Worm (Caenorhabditis elegans) whole organism, young adult: Measurements from ENCODE around the gene F56H9.6.
A peak's percentile ranks its signal among the peaks of the same experiment; 100 is the strongest.

ENCODE experiments used
- B0019.2 ChIP-seq: fragments of 200-800 bp; sonication (Bioruptor generic); conservative IDR thresholded peaks from 2 replicates; pipeline ENCODE4 v1.3.6; 2022; ENCODE audit warnings: missing genetic modification reagents, missing genetic modification characterization, missing compliant biosample characterization
- B0261.1 ChIP-seq: sonication (generic microtip); optimal IDR thresholded peaks from 2 replicates; lab custom pipeline; 2016; ENCODE audit warnings: mild to moderate bottlenecking, missing genetic modification characterization, moderate library complexity, missing compliant biosample characterization
- B0336.3 ChIP-seq: fragments of 200-800 bp; sonication (Bioruptor generic); IDR thresholded peaks from 2 replicates; pipeline ENCODE4 v1.3.6; 2022; ENCODE audit warnings: missing genetic modification characterization, missing compliant biosample characterization
- F23B12.7 ChIP-seq: sonication (generic microtip); optimal IDR thresholded peaks from 2 replicates; lab custom pipeline; 2017; ENCODE audit warnings: missing genetic modification characterization, mild to moderate bottlenecking, missing compliant biosample characterization, antibody characterized with exemption, moderate library complexity; ENCODE audit not compliant: insufficient read depth
- F39B2.1 ChIP-seq: fragments of 200-800 bp; sonication (Bioruptor generic); IDR thresholded peaks from 2 replicates; pipeline ENCODE4 v1.3.6; 2022; ENCODE audit warnings: missing genetic modification reagents, missing genetic modification characterization, missing compliant biosample characterization
- F55B11.4 ChIP-seq: sonication (generic microtip); optimal IDR thresholded peaks from 2 replicates; lab custom pipeline; 2016; ENCODE audit warnings: missing compliant biosample characterization, missing genetic modification characterization, borderline replicate concordance; ENCODE audit not compliant: insufficient read depth
- F57A8.1 ChIP-seq: fragments of 200-800 bp; sonication (Bioruptor generic); optimal IDR thresholded peaks from 2 replicates; lab custom pipeline; 2018; ENCODE audit warnings: mild to moderate bottlenecking, missing genetic modification characterization, moderate library complexity, missing compliant biosample characterization
- T26A5.8 ChIP-seq: sonication (generic microtip); optimal IDR thresholded peaks from 2 replicates; lab custom pipeline; 2016; ENCODE audit warnings: missing genetic modification characterization, missing compliant biosample characterization
- Y95B8A.8 ChIP-seq: fragments of 200-800 bp; sonication (Bioruptor generic); IDR thresholded peaks from 2 replicates; pipeline ENCODE4 v1.3.6; 2022; ENCODE audit warnings: missing genetic modification reagents, missing genetic modification characterization, missing compliant biosample characterization
- ZK185.1 ChIP-seq: sonication (generic microtip); optimal IDR thresholded peaks from 2 replicates; lab custom pipeline; 2016; ENCODE audit warnings: mild to moderate bottlenecking, missing genetic modification characterization, missing compliant biosample characterization; ENCODE audit not compliant: poor library complexity, severe bottlenecking
- akir-1 ChIP-seq: fragments of 200-800 bp; sonication (Bioruptor generic); optimal IDR thresholded peaks from 2 replicates; lab custom pipeline; 2018; ENCODE audit warnings: mild to moderate bottlenecking, missing genetic modification characterization, moderate library complexity, missing compliant biosample characterization
- ama-1 ChIP-seq, 3 experiments: fragments of 150-350 bp in 1 of 3; sonication (generic microtip) in 2 of 3; optimal IDR thresholded peaks; 2 replicates each; lab custom pipeline; 2014 to 2018; ENCODE audit warnings: missing biosample characterization in 2 of 3, missing genetic modification characterization in 2 of 3, missing genetic modification reagents in 2 of 3
- attf-6 ChIP-seq: fragments of 200-800 bp; sonication (Bioruptor generic); IDR thresholded peaks from 2 replicates; pipeline ENCODE4 v1.3.6; 2022; ENCODE audit warnings: missing genetic modification reagents, missing genetic modification characterization, missing compliant biosample characterization
- bed-1 ChIP-seq: fragments of 200-800 bp; sonication (Bioruptor generic); IDR thresholded peaks from 2 replicates; pipeline ENCODE4 v1.3.6; 2022; ENCODE audit warnings: missing genetic modification reagents, missing genetic modification characterization, missing compliant biosample characterization
- cebp-2 ChIP-seq: fragments of 200-800 bp; sonication (Bioruptor generic); IDR thresholded peaks from 2 replicates; pipeline ENCODE4 v1.3.6; 2022; ENCODE audit warnings: missing genetic modification characterization, missing compliant biosample characterization
- ceh-100 ChIP-seq: fragments of 200-800 bp; sonication (Bioruptor generic); IDR thresholded peaks from 2 replicates; pipeline ENCODE4 v1.3.6; 2022; ENCODE audit warnings: missing genetic modification reagents, missing genetic modification characterization, missing compliant biosample characterization
- ceh-27 ChIP-seq: fragments of 200-800 bp; sonication (Bioruptor generic); optimal IDR thresholded peaks from 2 replicates; lab custom pipeline; 2018; ENCODE audit warnings: mild to moderate bottlenecking, missing genetic modification characterization, moderate library complexity, missing compliant biosample characterization
- ceh-79 ChIP-seq: sonication (generic microtip); optimal IDR thresholded peaks from 2 replicates; lab custom pipeline; 2017; ENCODE audit warnings: mild to moderate bottlenecking, missing genetic modification characterization, missing compliant biosample characterization
- egl-44 ChIP-seq: fragments of 200-800 bp; sonication (Bioruptor generic); IDR thresholded peaks from 2 replicates; pipeline ENCODE4 v1.3.6; 2022; ENCODE audit warnings: missing genetic modification reagents, missing genetic modification characterization, missing compliant biosample characterization
- egrh-3 ChIP-seq: fragments of 200-800 bp; sonication (Bioruptor generic); IDR thresholded peaks from 2 replicates; pipeline ENCODE4 v1.3.6; 2022; ENCODE audit warnings: missing genetic modification reagents, missing genetic modification characterization, missing compliant biosample characterization
- ekl-4 ChIP-seq: fragments of 200-800 bp; sonication (Bioruptor generic); IDR thresholded peaks from 2 replicates; pipeline ENCODE4 v1.3.6; 2022; ENCODE audit warnings: missing genetic modification reagents, missing genetic modification characterization, missing compliant biosample characterization
- hlh-26 ChIP-seq: fragments of 200-800 bp; sonication (Bioruptor generic); conservative IDR thresholded peaks from 2 replicates; pipeline ENCODE4 v1.3.6; 2022; ENCODE audit warnings: missing genetic modification reagents, missing genetic modification characterization, missing compliant biosample characterization
- let-526 ChIP-seq: fragments of 200-800 bp; sonication (Bioruptor generic); IDR thresholded peaks from 2 replicates; pipeline ENCODE4 v1.3.6; 2022; ENCODE audit warnings: missing genetic modification reagents, missing genetic modification characterization, missing compliant biosample characterization
- lir-1 ChIP-seq: fragments of 200-800 bp; sonication (Bioruptor generic); conservative IDR thresholded peaks from 2 replicates; pipeline ENCODE4 v1.3.6; 2022; ENCODE audit warnings: missing genetic modification reagents, missing genetic modification characterization, missing compliant biosample characterization
- mel-28 ChIP-seq: sonication (generic microtip); optimal IDR thresholded peaks from 2 replicates; lab custom pipeline; 2016; ENCODE audit warnings: borderline replicate concordance, mild to moderate bottlenecking, missing genetic modification characterization, missing compliant biosample characterization
- mxl-1 ChIP-seq: sonication (generic microtip); optimal IDR thresholded peaks from 2 replicates; lab custom pipeline; 2016; ENCODE audit warnings: missing genetic modification characterization, missing compliant biosample characterization
- nfya-1 ChIP-seq: sonication (generic microtip); optimal IDR thresholded peaks from 2 replicates; lab custom pipeline; 2017; ENCODE audit warnings: antibody characterized with exemption, missing compliant biosample characterization, missing genetic modification characterization, borderline replicate concordance; ENCODE audit not compliant: insufficient read depth
- nhr-80 ChIP-seq: sonication (generic microtip); optimal IDR thresholded peaks from 2 replicates; lab custom pipeline; 2016; ENCODE audit warnings: missing genetic modification characterization, missing compliant biosample characterization
- nhr-90 ChIP-seq: sonication (generic microtip); optimal IDR thresholded peaks from 2 replicates; lab custom pipeline; 2016; ENCODE audit warnings: missing genotype, mild to moderate bottlenecking, missing genetic modification characterization, missing compliant biosample characterization
- pha-4 ChIP-seq: fragments of 150-350 bp; sonication (generic microtip); optimal IDR thresholded peaks from 2 replicates; lab custom pipeline; 2014; ENCODE audit warnings: missing biosample characterization, missing genetic modification reagents, missing genetic modification characterization
- sea-2 ChIP-seq: fragments of 200-800 bp; sonication (Bioruptor generic); IDR thresholded peaks from 2 replicates; pipeline ENCODE4 v1.3.6; 2022; ENCODE audit warnings: missing genetic modification characterization, missing compliant biosample characterization
- somi-1 ChIP-seq: fragments of 200-800 bp; sonication (Bioruptor generic); optimal IDR thresholded peaks from 2 replicates; lab custom pipeline; 2018; ENCODE audit warnings: mild to moderate bottlenecking, missing genetic modification characterization, missing compliant biosample characterization
- sptf-2 ChIP-seq: fragments of 200-800 bp; sonication (Bioruptor generic); optimal IDR thresholded peaks from 2 replicates; lab custom pipeline; 2018; ENCODE audit warnings: mild to moderate bottlenecking, missing genetic modification characterization, missing compliant biosample characterization
- tlf-1 ChIP-seq: fragments of 200-800 bp; sonication (Bioruptor generic); optimal IDR thresholded peaks from 2 replicates; lab custom pipeline; 2018; ENCODE audit warnings: mild to moderate bottlenecking, missing genetic modification characterization, missing compliant biosample characterization
- unc-130 ChIP-seq: sonication (generic microtip); optimal IDR thresholded peaks from 2 replicates; lab custom pipeline; 2016; ENCODE audit warnings: missing genetic modification reagents, missing genetic modification characterization, missing compliant biosample characterization
- ztf-18 ChIP-seq: sonication (generic microtip); optimal IDR thresholded peaks from 2 replicates; lab custom pipeline; 2016; ENCODE audit warnings: missing genotype, mild to moderate bottlenecking, missing genetic modification characterization, missing compliant biosample characterization
- ztf-25 ChIP-seq: fragments of 200-800 bp; sonication (Bioruptor generic); IDR thresholded peaks from 2 replicates; pipeline ENCODE4 v1.3.6; 2022; ENCODE audit warnings: missing genetic modification reagents, missing genetic modification characterization, missing compliant biosample characterization
- ztf-3 ChIP-seq: fragments of 200-800 bp; sonication (Bioruptor generic); optimal IDR thresholded peaks from 2 replicates; lab custom pipeline; 2018; ENCODE audit warnings: mild to moderate bottlenecking, missing genetic modification characterization, missing compliant biosample characterization

F56H9.6 gene

DNA sequence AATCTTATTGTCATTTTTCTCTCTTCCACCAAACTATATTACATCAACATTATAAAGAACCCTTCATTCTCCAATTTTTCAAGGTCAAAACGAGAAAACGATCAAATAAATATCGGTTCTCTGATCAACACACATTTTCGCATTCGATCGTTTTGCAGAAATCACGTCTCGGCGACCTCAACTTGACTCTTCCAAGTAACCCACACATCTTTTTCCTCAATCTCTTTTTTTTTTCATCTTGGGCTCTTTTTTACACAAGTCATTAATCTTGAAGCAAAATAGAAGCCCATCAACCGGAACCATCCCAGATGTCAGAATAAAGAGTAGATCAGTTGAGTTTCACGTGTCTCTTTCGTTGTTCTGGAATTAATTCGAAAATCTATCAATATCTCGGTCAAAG, 6.6 kb upstream of the F56H9.6 start:
- no peak for TF ChIP-seq ztf-25 (GFP tag; lab: Robert Waterston, UW)
- TF ChIP-seq B0261.1, result no peak
- no peak for TF ChIP-seq nhr-90
- no peak for TF ChIP-seq ekl-4 (GFP tag; lab: Robert Waterston, UW)
- no peak for TF ChIP-seq ceh-79 (tag; lab: Kevin White, UChicago)
- no peak for TF ChIP-seq ama-1 (optimal IDR thresholded peaks at IDR 0.05; lab: Kevin White, UChicago)
- no peak for TF ChIP-seq ama-1 (GFP tag; optimal IDR thresholded peaks at IDR 0.05; lab: Kevin White, UChicago)
- no peak for TF ChIP-seq tlf-1 (GFP tag; lab: Kevin White, UChicago)
- no peak for TF ChIP-seq egl-44 (GFP tag; lab: Robert Waterston, UW)

DNA sequence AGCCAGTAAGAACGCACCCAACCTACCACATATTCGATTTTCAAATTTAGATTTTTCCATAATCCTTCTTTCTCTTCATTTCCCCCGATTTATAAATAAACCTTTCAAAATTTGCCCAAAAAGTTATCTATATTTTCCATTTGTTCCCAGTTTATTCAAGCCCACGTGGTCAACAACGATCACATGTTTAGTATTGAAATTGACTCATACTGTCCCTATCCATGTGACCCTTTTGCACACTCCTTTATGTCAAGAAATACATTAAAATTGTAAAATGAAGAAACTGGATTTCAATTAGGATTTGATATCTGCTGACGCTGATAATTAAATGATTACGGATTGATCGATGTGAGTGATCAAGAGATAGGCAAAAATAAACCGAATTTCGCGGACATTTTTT, 5.6 kb upstream of the F56H9.6 start:
- TF ChIP-seq F57A8.1 (GFP tag; lab: Kevin White, UChicago) (no peak), somi-1 (GFP tag; lab: Kevin White, UChicago) (peak; percentile 17), F23B12.7 (tag; lab: Kevin White, UChicago) (no peak), akir-1 (no peak), egrh-3 (GFP tag; lab: Robert Waterston, UW) (no peak), nhr-80 (tag; lab: Kevin White, UChicago) (peak; percentile 13)

DNA sequence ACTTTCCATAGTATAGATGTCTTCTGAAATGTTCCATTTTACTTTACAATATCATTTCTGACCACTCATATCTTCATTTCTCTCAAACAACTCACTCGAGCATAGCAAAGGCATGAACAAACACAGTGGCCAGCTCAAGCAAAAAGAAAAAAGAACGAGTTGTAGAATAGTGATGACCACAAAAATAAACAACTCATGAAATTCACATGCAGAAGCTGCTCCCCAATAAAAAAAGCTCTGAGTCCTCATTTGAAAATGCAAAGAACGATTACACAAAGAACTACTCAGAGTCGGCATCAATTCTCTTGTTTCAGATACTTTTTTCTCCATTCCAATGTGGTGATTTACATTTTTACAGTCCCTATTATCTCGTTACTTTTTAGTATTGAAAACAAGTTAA, 5.1 kb upstream of the F56H9.6 start:
- TF ChIP-seq B0019.2 (GFP tag; lab: Robert Waterston, UW) (no peak), let-526 (GFP tag; lab: Robert Waterston, UW) (no peak), ceh-100 (no peak), nfya-1 (no peak), attf-6 (no peak)

DNA sequence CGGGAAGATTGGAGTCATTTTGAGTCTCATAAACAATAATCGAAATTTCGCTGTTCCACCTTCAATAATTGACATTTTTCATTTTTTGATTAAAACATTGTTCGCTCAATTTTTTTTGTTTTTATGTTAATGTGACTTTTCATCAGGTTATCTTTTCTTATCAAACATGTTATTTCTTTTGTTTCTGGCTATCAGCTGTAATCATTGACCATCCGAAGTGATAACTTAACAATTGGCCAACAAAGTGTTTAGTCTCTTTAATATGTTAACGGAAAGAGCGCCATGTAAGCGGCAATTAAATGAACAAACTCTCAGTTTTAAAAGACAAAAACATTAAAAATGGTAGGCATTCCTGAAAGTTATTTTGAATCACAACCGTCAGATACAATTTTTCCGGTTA, 4.4 kb upstream of the F56H9.6 start:
- TF ChIP-seq cebp-2 (GFP tag; lab: Robert Waterston, UW) (no peak), B0336.3 (GFP tag; lab: Robert Waterston, UW) (no peak), sea-2 (no peak), T26A5.8 (no peak), mxl-1 (tag; lab: Kevin White, UChicago) (no peak), ztf-18 (tag; lab: Kevin White, UChicago) (no peak), F55B11.4 (tag; lab: Kevin White, UChicago) (no peak), F23B12.7 (tag; lab: Kevin White, UChicago) (no peak), tlf-1 (GFP tag; lab: Kevin White, UChicago) (no peak), ztf-3 (GFP tag; lab: Kevin White, UChicago) (no peak), ceh-100 (no peak), mel-28 (tag; lab: Kevin White, UChicago) (no peak), lir-1 (GFP tag; lab: Robert Waterston, UW) (no peak), F39B2.1 (no peak), sptf-2 (GFP tag; lab: Kevin White, UChicago) (no peak), pha-4 (no peak), Y95B8A.8 (GFP tag; lab: Robert Waterston, UW) (no peak), unc-130 (GFP tag; lab: Kevin White, UChicago) (no peak)

DNA sequence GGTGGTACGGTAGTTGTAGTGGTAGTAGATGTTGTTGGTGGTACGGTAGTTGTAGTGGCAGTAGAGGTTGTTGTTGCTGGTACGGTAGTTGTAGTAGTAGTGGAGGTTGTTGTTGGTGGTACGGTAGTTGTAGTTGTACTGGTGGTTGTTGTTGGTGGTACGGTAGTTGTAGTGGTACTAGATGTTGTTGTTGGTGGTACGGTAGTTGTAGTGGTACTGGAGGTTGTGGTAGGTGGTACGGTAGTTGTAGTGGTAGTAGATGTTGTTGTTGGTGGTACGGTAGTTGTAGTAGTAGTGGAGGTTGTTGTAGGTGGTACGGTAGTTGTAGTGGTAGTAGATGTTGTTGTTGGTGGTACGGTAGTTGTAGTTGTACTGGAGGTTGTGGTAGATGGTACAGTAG, 3.4 kb upstream of the F56H9.6 start:
- TF ChIP-seq hlh-26 (GFP tag; lab: Robert Waterston, UW) (no peak), F57A8.1 (GFP tag; lab: Kevin White, UChicago) (no peak), ZK185.1 (tag; lab: Kevin White, UChicago) (no peak), ceh-27 (GFP tag; lab: Kevin White, UChicago) (no peak), bed-1 (GFP tag; lab: Robert Waterston, UW) (0 out of 2 replicates have a peak, but pooled peaks have one; percentile 16)
